Fruit fly (Drosophila melanogaster) whole organism, prepupa: ENCODE results near the gene Polr2C.

Experiments
- CG11294 ChIP-seq: fragments of 200-800 bp; sonication (Bioruptor generic); IDR thresholded peaks from 2 replicates; pipeline ENCODE4 v1.3.6; 2022; ENCODE audit warnings: missing biosample characterization, missing genetic modification characterization
- CG15336 ChIP-seq: fragments of 200-800 bp; sonication (Bioruptor generic); IDR thresholded peaks from 2 replicates; pipeline ENCODE4 v1.3.6; 2022; ENCODE audit warnings: missing biosample characterization, missing genetic modification characterization
- CG4318 ChIP-seq: fragments of 200-800 bp; sonication (Bioruptor generic); optimal IDR thresholded peaks from 3 replicates; lab custom pipeline; 2017; ENCODE audit warnings: missing biosample characterization, mild to moderate bottlenecking, missing genetic modification characterization
- OdsH ChIP-seq: fragments of 200-800 bp; sonication (Bioruptor generic); optimal IDR thresholded peaks from 3 replicates; lab custom pipeline; 2016; ENCODE audit warnings: missing biosample characterization, missing genetic modification characterization
- svp ChIP-seq: fragments of 200-800 bp; sonication (Bioruptor generic); peaks from one replicate; lab custom pipeline; 2016; ENCODE audit warnings: missing biosample characterization, missing genetic modification characterization

DNA sequence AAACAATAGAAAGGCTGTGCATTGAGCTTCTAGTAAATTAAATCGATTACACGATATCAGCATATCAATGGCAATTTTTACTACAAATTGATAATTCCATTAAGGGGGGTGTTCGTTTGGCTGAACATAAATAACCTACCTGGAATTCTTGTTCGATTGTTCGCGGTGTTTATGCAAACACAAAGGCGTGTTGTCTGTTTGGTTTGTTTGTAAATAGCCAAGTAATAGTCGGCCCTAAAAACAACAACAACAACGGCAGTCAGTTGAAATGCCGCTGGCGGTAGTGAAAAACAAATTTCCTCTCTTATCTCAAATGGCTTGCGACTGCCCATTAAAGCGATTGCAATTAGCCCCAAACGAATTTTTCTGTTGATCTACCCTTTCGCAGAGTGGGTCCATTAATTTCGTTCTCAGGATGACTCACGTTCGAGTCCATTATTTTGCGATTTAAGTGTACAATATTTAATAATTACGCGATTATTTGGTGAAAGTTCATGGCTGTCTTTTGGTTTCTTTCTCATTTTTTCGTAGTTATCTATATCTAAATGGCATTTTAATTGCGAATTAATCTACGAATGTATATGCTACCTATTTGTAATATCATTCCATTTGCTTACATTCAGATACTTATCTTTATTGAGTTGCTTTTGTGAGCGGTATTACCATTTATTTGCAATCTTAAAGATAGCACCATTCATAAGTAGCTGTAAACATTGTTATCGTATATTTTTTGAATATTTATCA, 5.7 kb downstream of the Polr2C start:
- no peak for TF ChIP-seq CG4318 (GFP tag; lab: Kevin White, UChicago)
- TF ChIP-seq CG11294 (GFP tag; lab: Robert Waterston, UW) = no peak
- no peak for TF ChIP-seq OdsH (GFP tag; lab: Kevin White, UChicago)
- TF ChIP-seq CG15336 (GFP tag; lab: Robert Waterston, UW) = 0 out of 2 replicates have a peak, but pooled peaks have one; percentile 18
- no peak for TF ChIP-seq svp (GFP tag; lab: Kevin White, UChicago)
